In the genomic region with DNA sequence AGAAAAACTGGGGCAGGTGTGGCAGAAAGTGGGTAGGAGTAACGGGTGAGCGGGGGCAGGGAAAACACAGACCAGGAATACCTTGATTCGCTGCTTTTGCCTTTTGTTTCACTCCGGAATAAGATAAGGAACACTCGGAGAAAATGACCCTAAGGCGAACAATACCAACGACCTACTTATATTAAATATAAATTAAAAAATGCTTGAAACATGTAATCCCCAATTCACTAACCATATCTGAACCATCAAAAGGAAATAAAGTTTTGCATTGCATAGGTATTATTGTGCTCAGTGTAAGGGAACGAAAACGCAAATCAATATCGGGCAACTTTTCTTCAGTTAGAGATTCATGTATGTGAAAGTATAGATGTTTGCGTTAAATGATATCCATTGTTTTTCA, we compare ENCODE assay signal across 1 fruit fly cellular context.
TF ChIP-seq lines count a peak whose summit lies in the region.

No protein-coding gene starts in this region.

TF ChIP-seq in whole organism, embryonic, 481 proteins besides CTCF, POLR2A, EP300 and RAD21 (continued from another document and continues in another):
- peak; percentile 16 for TF ChIP-seq CG4617 (GFP tag; optimal IDR thresholded peaks at IDR 0.05; lab: Kevin White, UChicago; ENCODE audit: borderline replicate concordance)
- TF ChIP-seq gfzf (GFP tag; optimal IDR thresholded peaks at IDR 0.05; lab: Kevin White, UChicago): no peak
- TF ChIP-seq MBD-R2 (GFP tag; IDR thresholded peaks at IDR 0.05; lab: Robert Waterston, UW): 0 out of 2 replicates have a peak, but pooled peaks have one; percentile 27
- no peak for TF ChIP-seq prd (optimal IDR thresholded peaks at IDR 0.05; lab: Kevin White, UChicago)
- TF ChIP-seq prd (GFP tag; IDR thresholded peaks at IDR 0.05; lab: Robert Waterston, UW): peak; percentile 55; the same call in 2 of the 3 replicates
- TF ChIP-seq CG12744 (GFP tag; optimal IDR thresholded peaks at IDR 0.05; lab: Kevin White, UChicago): no peak
- no peak for TF ChIP-seq CG6272 (GFP tag; IDR thresholded peaks at IDR 0.05; lab: Robert Waterston, UW)
- TF ChIP-seq sisA (GFP tag; IDR thresholded peaks at IDR 0.05; lab: Robert Waterston, UW): peak; percentile 68
- no peak for TF ChIP-seq CG10431 (GFP tag; optimal IDR thresholded peaks at IDR 0.05; lab: Kevin White, UChicago)
- TF ChIP-seq CG6689 (GFP tag; IDR thresholded peaks at IDR 0.05; lab: Robert Waterston, UW): peak; percentile 36; the same call in 1 of the 2 replicates
- TF ChIP-seq pnt (GFP tag; optimal IDR thresholded peaks at IDR 0.05; lab: Kevin White, UChicago): no peak
- TF ChIP-seq Mes4 (GFP tag; optimal IDR thresholded peaks at IDR 0.05; lab: Kevin White, UChicago): no peak
- peak; percentile 8 for TF ChIP-seq ems (GFP tag; optimal IDR thresholded peaks at IDR 0.05; lab: Kevin White, UChicago)
- TF ChIP-seq CG17361 (GFP tag; IDR thresholded peaks at IDR 0.05; lab: Robert Waterston, UW): peak; percentile 49; the same call in 1 of the 3 replicates
- TF ChIP-seq H2.0 (GFP tag; IDR thresholded peaks at IDR 0.05; lab: Robert Waterston, UW): peak; percentile 72
- TF ChIP-seq kah (GFP tag; optimal IDR thresholded peaks at IDR 0.05; lab: Kevin White, UChicago): no peak
- no peak for TF ChIP-seq yki (optimal IDR thresholded peaks at IDR 0.05; lab: Kevin White, UChicago)
- no peak for TF ChIP-seq grn (GFP tag; optimal IDR thresholded peaks at IDR 0.05; lab: Kevin White, UChicago)
- no peak for TF ChIP-seq danr (GFP tag; IDR thresholded peaks at IDR 0.05; lab: Robert Waterston, UW)
- TF ChIP-seq CG7987 (GFP tag; optimal IDR thresholded peaks at IDR 0.05; lab: Kevin White, UChicago): no peak
- peak; percentile 45 for TF ChIP-seq CG4424 (GFP tag; optimal IDR thresholded peaks at IDR 0.05; lab: Kevin White, UChicago)
- peak; percentile 43 for TF ChIP-seq CG3407 (GFP tag; optimal IDR thresholded peaks at IDR 0.05; lab: Kevin White, UChicago)
- TF ChIP-seq Doc3 (GFP tag; IDR thresholded peaks at IDR 0.05; lab: Robert Waterston, UW; ENCODE audit: partially characterized antibody): no peak
- TF ChIP-seq ac (GFP tag; optimal IDR thresholded peaks at IDR 0.05; lab: Kevin White, UChicago): peak; percentile 24
- peak; percentile 69 for TF ChIP-seq CG8388 (GFP tag; optimal IDR thresholded peaks at IDR 0.05; lab: Kevin White, UChicago)
- TF ChIP-seq CG7357 (GFP tag; IDR thresholded peaks at IDR 0.05; lab: Robert Waterston, UW): no peak
- no peak for TF ChIP-seq CG1647 (GFP tag; optimal IDR thresholded peaks at IDR 0.05; lab: Kevin White, UChicago)
- peak; percentile 0 for TF ChIP-seq fd64A (GFP tag; optimal IDR thresholded peaks at IDR 0.05; lab: Kevin White, UChicago)
- peak; percentile 26 for TF ChIP-seq Nf-YB (GFP tag; optimal IDR thresholded peaks at IDR 0.05; lab: Kevin White, UChicago)
- TF ChIP-seq CG9437 (GFP tag; optimal IDR thresholded peaks at IDR 0.05; lab: Kevin White, UChicago): peak; percentile 32
- TF ChIP-seq CG14050 (GFP tag; IDR thresholded peaks at IDR 0.05; lab: Robert Waterston, UW): peak; percentile 38; the same call in 1 of the 3 replicates
- no peak for TF ChIP-seq toy (GFP tag; IDR thresholded peaks at IDR 0.05; lab: Robert Waterston, UW)
- TF ChIP-seq CG11695 (GFP tag; IDR thresholded peaks at IDR 0.05; lab: Robert Waterston, UW): peak; percentile 28; the same call in 1 of the 3 replicates
- TF ChIP-seq unpg (GFP tag; optimal IDR thresholded peaks at IDR 0.05; lab: Kevin White, UChicago): peak; percentile 73
- TF ChIP-seq NC2α (GFP tag; optimal IDR thresholded peaks at IDR 0.05; lab: Kevin White, UChicago): no peak
- TF ChIP-seq phol (tag; optimal IDR thresholded peaks at IDR 0.05; lab: Kevin White, UChicago): peak; percentile 54
- peak; percentile 73 for TF ChIP-seq tgo (GFP tag; IDR thresholded peaks at IDR 0.05; lab: Robert Waterston, UW)
- no peak for TF ChIP-seq MESR4 (GFP tag; optimal IDR thresholded peaks at IDR 0.05; lab: Kevin White, UChicago)
- TF ChIP-seq CG32532 (GFP tag; IDR thresholded peaks at IDR 0.05; lab: Robert Waterston, UW): peak; percentile 11; the same call in 1 of the 2 replicates
- TF ChIP-seq chinmo (GFP tag; IDR thresholded peaks at IDR 0.05; lab: Robert Waterston, UW; ENCODE audit: partially characterized antibody): no peak
- TF ChIP-seq CG4282 (GFP tag; optimal IDR thresholded peaks at IDR 0.05; lab: Kevin White, UChicago): no peak
- peak; percentile 67 for TF ChIP-seq CG10366 (GFP tag; IDR thresholded peaks at IDR 0.05; lab: Robert Waterston, UW)
- no peak for TF ChIP-seq CG11560 (tag; IDR thresholded peaks at IDR 0.05; lab: Robert Waterston, UW)
- TF ChIP-seq YL-1 (GFP tag; optimal IDR thresholded peaks at IDR 0.05; lab: Kevin White, UChicago): no peak
- TF ChIP-seq CG2875 (GFP tag; optimal IDR thresholded peaks at IDR 0.05; lab: Kevin White, UChicago): peak; percentile 71
- TF ChIP-seq kni (GFP tag; optimal IDR thresholded peaks at IDR 0.05; lab: Kevin White, UChicago): no peak
- peak; percentile 64 for TF ChIP-seq CG17385 (GFP tag; optimal IDR thresholded peaks at IDR 0.05; lab: Kevin White, UChicago)
- no peak for TF ChIP-seq CkIIα-i1 (GFP tag; IDR thresholded peaks at IDR 0.05; lab: Robert Waterston, UW)
- TF ChIP-seq CG10654 (GFP tag; optimal IDR thresholded peaks at IDR 0.05; lab: Kevin White, UChicago): no peak
- TF ChIP-seq mld (GFP tag; IDR thresholded peaks at IDR 0.05; lab: Robert Waterston, UW; ENCODE audit: partially characterized antibody): no peak
- TF ChIP-seq ato (GFP tag; IDR thresholded peaks at IDR 0.05; lab: Robert Waterston, UW; ENCODE audit: partially characterized antibody): no peak
- TF ChIP-seq CG11696 (GFP tag; IDR thresholded peaks at IDR 0.05; lab: Robert Waterston, UW): no peak
- no peak for TF ChIP-seq Fer2 (tag; optimal IDR thresholded peaks at IDR 0.05; lab: Kevin White, UChicago)
- peak; percentile 66; the same call in 1 of the 2 replicates for TF ChIP-seq sens-2 (GFP tag; IDR thresholded peaks at IDR 0.05; lab: Robert Waterston, UW)
- peak in 1 of 2 experiments; percentile 43 for TF ChIP-seq Eip74EF (GFP tag; optimal IDR thresholded peaks at IDR 0.05; lab: Kevin White, UChicago)
- TF ChIP-seq CG7745 (tag; optimal IDR thresholded peaks at IDR 0.05; lab: Kevin White, UChicago): no peak
- TF ChIP-seq Abd-B (GFP tag; optimal IDR thresholded peaks at IDR 0.05; lab: Kevin White, UChicago): peak; percentile 2
- TF ChIP-seq CG43689 (GFP tag; IDR thresholded peaks at IDR 0.05; lab: Robert Waterston, UW): 0 out of 2 replicates have a peak, but pooled peaks have one; percentile 24
- TF ChIP-seq Xbp1 (GFP tag; optimal IDR thresholded peaks at IDR 0.05; lab: Kevin White, UChicago): peak; percentile 76
- TF ChIP-seq CG13894 (tag; optimal IDR thresholded peaks at IDR 0.05; lab: Kevin White, UChicago): no peak
- peak; percentile 4 for TF ChIP-seq psq (GFP tag; optimal IDR thresholded peaks at IDR 0.05; lab: Kevin White, UChicago)
- TF ChIP-seq esg (GFP tag; conservative IDR thresholded peaks at IDR 0.05; lab: Robert Waterston, UW): peak; percentile 58
- peak; percentile 70 for TF ChIP-seq slbo (GFP tag; IDR thresholded peaks at IDR 0.05; lab: Robert Waterston, UW)
- no peak for TF ChIP-seq CG7271 (tag; optimal IDR thresholded peaks at IDR 0.05; lab: Kevin White, UChicago)
- peak; percentile 58 for TF ChIP-seq HLH3B (GFP tag; IDR thresholded peaks at IDR 0.05; lab: Robert Waterston, UW)
- TF ChIP-seq TFAM (GFP tag; optimal IDR thresholded peaks at IDR 0.05; lab: Kevin White, UChicago): no peak
- 0 out of 2 replicates have a peak, but pooled peaks have one; percentile 32 for TF ChIP-seq Nf-YA (GFP tag; IDR thresholded peaks at IDR 0.05; lab: Robert Waterston, UW)
- TF ChIP-seq Side (GFP tag; optimal IDR thresholded peaks at IDR 0.05; lab: Kevin White, UChicago): no peak
- 0 out of 2 replicates have a peak, but pooled peaks have one; percentile 12 for TF ChIP-seq CG4360 (GFP tag; IDR thresholded peaks at IDR 0.05; lab: Robert Waterston, UW)
- TF ChIP-seq CG8281 (tag; optimal IDR thresholded peaks at IDR 0.05; lab: Kevin White, UChicago): peak; percentile 11
- no peak for TF ChIP-seq knrl (GFP tag; IDR thresholded peaks at IDR 0.05; lab: Robert Waterston, UW; ENCODE audit: partially characterized antibody)
- no peak for TF ChIP-seq NFAT (GFP tag; IDR thresholded peaks at IDR 0.05; lab: Robert Waterston, UW)
- TF ChIP-seq mam (GFP tag; optimal IDR thresholded peaks at IDR 0.05; lab: Kevin White, UChicago): peak; percentile 30
- peak; percentile 17; the same call in 1 of the 3 replicates for TF ChIP-seq Optix (GFP tag; IDR thresholded peaks at IDR 0.05; lab: Robert Waterston, UW)
- no peak for TF ChIP-seq Scr (GFP tag; IDR thresholded peaks at IDR 0.05; lab: Robert Waterston, UW; ENCODE audit: partially characterized antibody)
- TF ChIP-seq CG30403 (GFP tag; optimal IDR thresholded peaks at IDR 0.05; lab: Kevin White, UChicago): peak; percentile 65
- peak; percentile 25 for TF ChIP-seq Lhr (GFP tag; optimal IDR thresholded peaks at IDR 0.05; lab: Kevin White, UChicago)
- TF ChIP-seq pzg (GFP tag; optimal IDR thresholded peaks at IDR 0.05; lab: Kevin White, UChicago): no peak
- TF ChIP-seq Dek (tag; optimal IDR thresholded peaks at IDR 0.05; lab: Kevin White, UChicago): peak; percentile 55
- TF ChIP-seq CG13424 (tag; optimal IDR thresholded peaks at IDR 0.05; lab: Kevin White, UChicago): peak; percentile 64
- TF ChIP-seq BEAF-32 (GFP tag; optimal IDR thresholded peaks at IDR 0.05; lab: Kevin White, UChicago): no peak
- TF ChIP-seq CG12219 (GFP tag; optimal IDR thresholded peaks at IDR 0.05; lab: Kevin White, UChicago): no peak
- no peak for TF ChIP-seq ro (GFP tag; IDR thresholded peaks at IDR 0.05; lab: Robert Waterston, UW)
- TF ChIP-seq Hand (GFP tag; optimal IDR thresholded peaks at IDR 0.05; lab: Kevin White, UChicago): peak; percentile 1
- TF ChIP-seq fd102C (GFP tag; optimal IDR thresholded peaks at IDR 0.05; lab: Kevin White, UChicago): no peak
- TF ChIP-seq CG33213 (GFP tag; optimal IDR thresholded peaks at IDR 0.05; lab: Kevin White, UChicago): peak; percentile 13
- peak; percentile 52 for TF ChIP-seq org-1 (GFP tag; optimal IDR thresholded peaks at IDR 0.05; lab: Kevin White, UChicago)
- peak; percentile 50 for TF ChIP-seq CG7556 (GFP tag; optimal IDR thresholded peaks at IDR 0.05; lab: Kevin White, UChicago)
- 0 out of 2 replicates have a peak, but pooled peaks have one; percentile 39 for TF ChIP-seq ara (GFP tag; IDR thresholded peaks at IDR 0.05; lab: Robert Waterston, UW)
- no peak for TF ChIP-seq CG8944 (GFP tag; optimal IDR thresholded peaks at IDR 0.05; lab: Kevin White, UChicago)
- peak; percentile 65 for TF ChIP-seq az2 (GFP tag; optimal IDR thresholded peaks at IDR 0.05; lab: Kevin White, UChicago)
- no peak for TF ChIP-seq sna (GFP tag; IDR thresholded peaks at IDR 0.05; lab: Robert Waterston, UW; ENCODE audit: partially characterized antibody)
- no peak for TF ChIP-seq tx (GFP tag; optimal IDR thresholded peaks at IDR 0.05; lab: Kevin White, UChicago)
- no peak for TF ChIP-seq exex (tag; optimal IDR thresholded peaks at IDR 0.05; lab: Kevin White, UChicago)
- no peak for TF ChIP-seq CG9609 (GFP tag; optimal IDR thresholded peaks at IDR 0.05; lab: Kevin White, UChicago)
- peak; percentile 80 for TF ChIP-seq CG17328 (GFP tag; IDR thresholded peaks at IDR 0.05; lab: Robert Waterston, UW)
- no peak for TF ChIP-seq CrebB (tag; optimal IDR thresholded peaks at IDR 0.05; lab: Kevin White, UChicago)
- TF ChIP-seq Sry-δ (GFP tag; optimal IDR thresholded peaks at IDR 0.05; lab: Kevin White, UChicago): no peak
- no peak for TF ChIP-seq pb (GFP tag; optimal IDR thresholded peaks at IDR 0.05; lab: Kevin White, UChicago)
- TF ChIP-seq CG12769 (tag; optimal IDR thresholded peaks at IDR 0.05; lab: Kevin White, UChicago): peak; percentile 47
- TF ChIP-seq CG11398 (GFP tag; optimal IDR thresholded peaks at IDR 0.05; lab: Kevin White, UChicago): no peak
- TF ChIP-seq CG31388 (GFP tag; optimal IDR thresholded peaks at IDR 0.05; lab: Kevin White, UChicago): no peak
- TF ChIP-seq CG9797 (GFP tag; optimal IDR thresholded peaks at IDR 0.05; lab: Kevin White, UChicago): no peak
- no peak for TF ChIP-seq CG8089 (GFP tag; optimal IDR thresholded peaks at IDR 0.05; lab: Kevin White, UChicago)
- TF ChIP-seq ase (GFP tag; IDR thresholded peaks at IDR 0.05; lab: Robert Waterston, UW): no peak
- no peak for TF ChIP-seq CG6254 (GFP tag; optimal IDR thresholded peaks at IDR 0.05; lab: Kevin White, UChicago)
- no peak for TF ChIP-seq BtbVII (GFP tag; optimal IDR thresholded peaks at IDR 0.05; lab: Kevin White, UChicago)
- peak; percentile 76 for TF ChIP-seq dysf (GFP tag; IDR thresholded peaks at IDR 0.05; lab: Robert Waterston, UW)
- no peak for TF ChIP-seq CG17912 (GFP tag; optimal IDR thresholded peaks at IDR 0.05; lab: Kevin White, UChicago)
- no peak for TF ChIP-seq crc (GFP tag; optimal IDR thresholded peaks at IDR 0.05; lab: Kevin White, UChicago)
- TF ChIP-seq hbn (GFP tag; IDR thresholded peaks at IDR 0.05; lab: Robert Waterston, UW; ENCODE audit: partially characterized antibody): no peak
- TF ChIP-seq CG4404 (GFP tag; IDR thresholded peaks at IDR 0.05; lab: Robert Waterston, UW): no peak
- TF ChIP-seq CG6813 (GFP tag; optimal IDR thresholded peaks at IDR 0.05; lab: Kevin White, UChicago): no peak
- TF ChIP-seq B-H2 (GFP tag; optimal IDR thresholded peaks at IDR 0.05; lab: Kevin White, UChicago): no peak
- no peak for TF ChIP-seq CG6854 (GFP tag; optimal IDR thresholded peaks at IDR 0.05; lab: Kevin White, UChicago)
- TF ChIP-seq CG1024 (GFP tag; IDR thresholded peaks at IDR 0.05; lab: Robert Waterston, UW): no peak
- no peak for TF ChIP-seq usp (GFP tag; optimal IDR thresholded peaks at IDR 0.05; lab: Kevin White, UChicago)
- no peak for TF ChIP-seq CG12071 (GFP tag; optimal IDR thresholded peaks at IDR 0.05; lab: Kevin White, UChicago)
- TF ChIP-seq CG42726 (GFP tag; IDR thresholded peaks at IDR 0.05; lab: Robert Waterston, UW; ENCODE audit: partially characterized antibody): no peak
- peak; percentile 27 for TF ChIP-seq CG9817 (tag; optimal IDR thresholded peaks at IDR 0.05; lab: Kevin White, UChicago)
- peak; percentile 26 for TF ChIP-seq Camta (GFP tag; optimal IDR thresholded peaks at IDR 0.05; lab: Kevin White, UChicago)
- TF ChIP-seq CG1603 (tag; optimal IDR thresholded peaks at IDR 0.05; lab: Kevin White, UChicago): peak; percentile 57
- peak; percentile 50 for TF ChIP-seq CG17568 (GFP tag; optimal IDR thresholded peaks at IDR 0.05; lab: Kevin White, UChicago)
- TF ChIP-seq CG12104 (GFP tag; optimal IDR thresholded peaks at IDR 0.05; lab: Kevin White, UChicago): peak; percentile 31
- peak; percentile 68 for TF ChIP-seq CoRest (tag; optimal IDR thresholded peaks at IDR 0.05; lab: Kevin White, UChicago)
- TF ChIP-seq shn (GFP tag; optimal IDR thresholded peaks at IDR 0.05; lab: Kevin White, UChicago): no peak
- no peak for TF ChIP-seq rib (GFP tag; IDR thresholded peaks at IDR 0.05; lab: Robert Waterston, UW)
